Worm (Caenorhabditis elegans) whole organism, young adult: Measurements from ENCODE around the gene F56D5.2.
A peak's percentile ranks its signal among the peaks of the same experiment; 100 is the strongest.

ENCODE experiments used
- C06A6.2 ChIP-seq: fragments of 200-800 bp; sonication (Bioruptor generic); conservative IDR thresholded peaks from 2 replicates; pipeline ENCODE4 v1.3.6; 2022; ENCODE audit warnings: missing genetic modification characterization, missing compliant biosample characterization
- C17E4.6 ChIP-seq: fragments of 200-800 bp; sonication (Bioruptor generic); IDR thresholded peaks from 2 replicates; pipeline ENCODE4 v1.3.6; 2022; ENCODE audit warnings: missing genetic modification reagents, missing genetic modification characterization, missing compliant biosample characterization
- F33H1.4 ChIP-seq: fragments of 200-800 bp; sonication (Bioruptor generic); IDR thresholded peaks from 2 replicates; pipeline ENCODE4 v1.3.6; 2022; ENCODE audit warnings: missing genetic modification reagents, missing genetic modification characterization, missing compliant biosample characterization
- F52B5.7 ChIP-seq: sonication (generic microtip); optimal IDR thresholded peaks from 2 replicates; lab custom pipeline; 2016; ENCODE audit warnings: mild to moderate bottlenecking, missing genetic modification characterization, missing compliant biosample characterization
- F57C9.4 ChIP-seq: sonication (generic microtip); optimal IDR thresholded peaks from 2 replicates; lab custom pipeline; 2017; ENCODE audit warnings: mild to moderate bottlenecking, missing genetic modification characterization, missing compliant biosample characterization
- T07F8.4 ChIP-seq: sonication (generic microtip); optimal IDR thresholded peaks from 2 replicates; lab custom pipeline; 2016; ENCODE audit warnings: mild to moderate bottlenecking, missing genetic modification characterization, moderate library complexity, missing compliant biosample characterization
- Y56A3A.18 ChIP-seq: fragments of 200-800 bp; sonication (Bioruptor generic); IDR thresholded peaks from 2 replicates; pipeline ENCODE4 v1.3.6; 2022; ENCODE audit warnings: missing genetic modification reagents, missing genetic modification characterization, missing compliant biosample characterization
- Y79H2A.3 ChIP-seq: fragments of 200-800 bp; sonication (Bioruptor generic); conservative IDR thresholded peaks from 2 replicates; pipeline ENCODE4 v1.3.6; 2022; ENCODE audit warnings: missing genetic modification reagents, missing genetic modification characterization, missing compliant biosample characterization
- Y95B8A.8 ChIP-seq: fragments of 200-800 bp; sonication (Bioruptor generic); IDR thresholded peaks from 2 replicates; pipeline ENCODE4 v1.3.6; 2022; ENCODE audit warnings: missing genetic modification reagents, missing genetic modification characterization, missing compliant biosample characterization
- akir-1 ChIP-seq: fragments of 200-800 bp; sonication (Bioruptor generic); optimal IDR thresholded peaks from 2 replicates; lab custom pipeline; 2018; ENCODE audit warnings: mild to moderate bottlenecking, missing genetic modification characterization, moderate library complexity, missing compliant biosample characterization
- aptf-2 ChIP-seq: fragments of 200-800 bp; sonication (Bioruptor generic); conservative IDR thresholded peaks from 2 replicates; pipeline ENCODE4 v1.3.6; 2022; ENCODE audit warnings: missing genetic modification reagents, missing genetic modification characterization, missing compliant biosample characterization
- athp-1 ChIP-seq: sonication (generic microtip); optimal IDR thresholded peaks from 2 replicates; lab custom pipeline; 2017; ENCODE audit warnings: mild to moderate bottlenecking, missing genetic modification characterization, missing compliant biosample characterization
- bed-1 ChIP-seq: fragments of 200-800 bp; sonication (Bioruptor generic); IDR thresholded peaks from 2 replicates; pipeline ENCODE4 v1.3.6; 2022; ENCODE audit warnings: missing genetic modification reagents, missing genetic modification characterization, missing compliant biosample characterization
- cebp-1 ChIP-seq, 2 experiments: fragments of 200-800 bp in 1 of 2; sonication (Bioruptor generic) in 1 of 2; sonication (generic microtip) in 1 of 2; IDR thresholded peaks in 1 of 2; optimal IDR thresholded peaks in 1 of 2; 2 replicates each; pipeline versions ENCODE4 v1.3.6 to Lab custom; 2017 to 2022; ENCODE audit warnings: missing compliant biosample characterization in 2 of 2, missing genetic modification characterization in 2 of 2, mild to moderate bottlenecking in 1 of 2, missing genetic modification reagents in 1 of 2, moderate library complexity in 1 of 2
- ceh-40 ChIP-seq: fragments of 200-800 bp; sonication (Bioruptor generic); IDR thresholded peaks from 2 replicates; pipeline ENCODE4 v1.3.6; 2022; ENCODE audit warnings: missing genetic modification characterization, missing compliant biosample characterization
- ceh-58 ChIP-seq: fragments of 200-800 bp; sonication (Bioruptor generic); IDR thresholded peaks from 2 replicates; pipeline ENCODE4 v1.3.6; 2022; ENCODE audit warnings: missing genetic modification characterization, missing compliant biosample characterization
- dpl-1 ChIP-seq: fragments of 150-350 bp; optimal IDR thresholded peaks from 2 replicates; lab custom pipeline; 2014; ENCODE audit warnings: missing biosample characterization, missing genetic modification reagents, missing genetic modification characterization
- efl-1 ChIP-seq: fragments of 150-350 bp; optimal IDR thresholded peaks from 2 replicates; lab custom pipeline; 2014; ENCODE audit warnings: missing biosample characterization, missing genetic modification reagents, missing genetic modification characterization
- egl-18 ChIP-seq: fragments of 200-800 bp; sonication (Bioruptor generic); IDR thresholded peaks from 2 replicates; pipeline ENCODE4 v1.3.6; 2022; ENCODE audit warnings: missing genetic modification reagents, missing genetic modification characterization, missing compliant biosample characterization
- egrh-3 ChIP-seq: fragments of 200-800 bp; sonication (Bioruptor generic); IDR thresholded peaks from 2 replicates; pipeline ENCODE4 v1.3.6; 2022; ENCODE audit warnings: missing genetic modification reagents, missing genetic modification characterization, missing compliant biosample characterization
- ekl-4 ChIP-seq: fragments of 200-800 bp; sonication (Bioruptor generic); IDR thresholded peaks from 2 replicates; pipeline ENCODE4 v1.3.6; 2022; ENCODE audit warnings: missing genetic modification reagents, missing genetic modification characterization, missing compliant biosample characterization
- ets-4 ChIP-seq: fragments of 200-800 bp; sonication (Bioruptor generic); optimal IDR thresholded peaks from 2 replicates; lab custom pipeline; 2018; ENCODE audit warnings: mild to moderate bottlenecking, missing genetic modification characterization, missing compliant biosample characterization
- fkh-3 ChIP-seq: sonication (generic microtip); optimal IDR thresholded peaks from 2 replicates; lab custom pipeline; 2016; ENCODE audit warnings: mild to moderate bottlenecking, missing genetic modification characterization, missing compliant biosample characterization
- him-1 ChIP-seq: sonication (generic microtip); optimal IDR thresholded peaks from 2 replicates; lab custom pipeline; 2016; ENCODE audit warnings: missing genotype, missing genetic modification reagents, missing genetic modification characterization, missing compliant biosample characterization
- hlh-12 ChIP-seq: sonication (generic microtip); optimal IDR thresholded peaks from 2 replicates; lab custom pipeline; 2016; ENCODE audit warnings: missing genetic modification characterization, missing compliant biosample characterization
- hsf-1 ChIP-seq: fragments of 200-800 bp; sonication (Bioruptor generic); IDR thresholded peaks from 2 replicates; pipeline ENCODE4 v1.3.6; 2022; ENCODE audit warnings: missing genetic modification reagents, missing genetic modification characterization, missing compliant biosample characterization
- let-607 ChIP-seq, 2 experiments: fragments of 200-800 bp in 1 of 2; sonication (Bioruptor generic) in 1 of 2; sonication (generic microtip) in 1 of 2; optimal IDR thresholded peaks; 2 replicates each; lab custom pipeline; 2016 to 2018; ENCODE audit warnings: mild to moderate bottlenecking in 2 of 2, missing compliant biosample characterization in 2 of 2, missing genetic modification characterization in 2 of 2, moderate library complexity in 2 of 2, missing genotype in 1 of 2
- lin-40 ChIP-seq: sonication (generic microtip); optimal IDR thresholded peaks from 2 replicates; lab custom pipeline; 2016; ENCODE audit warnings: missing genetic modification characterization, mild to moderate bottlenecking, missing compliant biosample characterization, missing genotype, missing genetic modification reagents
- lir-1 ChIP-seq: fragments of 200-800 bp; sonication (Bioruptor generic); conservative IDR thresholded peaks from 2 replicates; pipeline ENCODE4 v1.3.6; 2022; ENCODE audit warnings: missing genetic modification reagents, missing genetic modification characterization, missing compliant biosample characterization
- madf-10 ChIP-seq: sonication (generic microtip); optimal IDR thresholded peaks from 2 replicates; lab custom pipeline; 2016; ENCODE audit warnings: mild to moderate bottlenecking, missing genetic modification characterization, missing compliant biosample characterization
- mes-4 ChIP-seq: sonication (generic microtip); optimal IDR thresholded peaks from 2 replicates; lab custom pipeline; 2016; ENCODE audit warnings: missing genotype, missing genetic modification characterization, missing compliant biosample characterization
- nhr-80 ChIP-seq: sonication (generic microtip); optimal IDR thresholded peaks from 2 replicates; lab custom pipeline; 2016; ENCODE audit warnings: missing genetic modification characterization, missing compliant biosample characterization
- nhr-90 ChIP-seq: sonication (generic microtip); optimal IDR thresholded peaks from 2 replicates; lab custom pipeline; 2016; ENCODE audit warnings: missing genotype, mild to moderate bottlenecking, missing genetic modification characterization, missing compliant biosample characterization
- rec-8 ChIP-seq, 2 experiments: sonication (generic microtip); optimal IDR thresholded peaks; 2 replicates each; lab custom pipeline; 2016; ENCODE audit warnings: mild to moderate bottlenecking in 2 of 2, missing genetic modification characterization in 2 of 2, missing genetic modification reagents in 2 of 2, missing genotype in 2 of 2, missing biosample characterization in 1 of 2, missing compliant biosample characterization in 1 of 2, moderate library complexity in 1 of 2
- sdz-38 ChIP-seq: sonication (generic microtip); optimal IDR thresholded peaks from 2 replicates; lab custom pipeline; 2016; ENCODE audit warnings: missing genotype, missing genetic modification characterization, missing compliant biosample characterization
- sea-2 ChIP-seq: fragments of 200-800 bp; sonication (Bioruptor generic); IDR thresholded peaks from 2 replicates; pipeline ENCODE4 v1.3.6; 2022; ENCODE audit warnings: missing genetic modification characterization, missing compliant biosample characterization
- snpc-1.1 ChIP-seq: sonication (generic microtip); optimal IDR thresholded peaks from 2 replicates; lab custom pipeline; 2017; ENCODE audit warnings: missing genetic modification characterization, mild to moderate bottlenecking, missing compliant biosample characterization, antibody characterized with exemption, moderate library complexity, missing genotype, missing genetic modification reagents; ENCODE audit not compliant: insufficient read depth
- snpc-3.4 ChIP-seq: sonication (generic microtip); optimal IDR thresholded peaks from 2 replicates; lab custom pipeline; 2017; ENCODE audit warnings: missing genetic modification characterization, mild to moderate bottlenecking, missing compliant biosample characterization, antibody characterized with exemption, moderate library complexity, missing genotype, missing genetic modification reagents
- sptf-2 ChIP-seq: fragments of 200-800 bp; sonication (Bioruptor generic); optimal IDR thresholded peaks from 2 replicates; lab custom pipeline; 2018; ENCODE audit warnings: mild to moderate bottlenecking, missing genetic modification characterization, missing compliant biosample characterization
- tbx-9 ChIP-seq: sonication (generic microtip); optimal IDR thresholded peaks from 2 replicates; lab custom pipeline; 2016; ENCODE audit warnings: borderline replicate concordance, missing genetic modification characterization, inconsistent platforms, missing compliant biosample characterization
- tlf-1 ChIP-seq: fragments of 200-800 bp; sonication (Bioruptor generic); optimal IDR thresholded peaks from 2 replicates; lab custom pipeline; 2018; ENCODE audit warnings: mild to moderate bottlenecking, missing genetic modification characterization, missing compliant biosample characterization
- zfh-2 ChIP-seq: fragments of 200-800 bp; sonication (Bioruptor generic); conservative IDR thresholded peaks from 2 replicates; pipeline ENCODE4 v1.3.6; 2022; ENCODE audit warnings: missing genetic modification reagents, missing genetic modification characterization, missing compliant biosample characterization
- ztf-18 ChIP-seq: sonication (generic microtip); optimal IDR thresholded peaks from 2 replicates; lab custom pipeline; 2016; ENCODE audit warnings: missing genotype, mild to moderate bottlenecking, missing genetic modification characterization, missing compliant biosample characterization
- ztf-22 ChIP-seq: fragments of 200-800 bp; sonication (Bioruptor generic); optimal IDR thresholded peaks from 2 replicates; lab custom pipeline; 2018; ENCODE audit warnings: mild to moderate bottlenecking, missing genetic modification characterization, moderate library complexity, missing compliant biosample characterization

The F56D5.2 gene

DNA sequence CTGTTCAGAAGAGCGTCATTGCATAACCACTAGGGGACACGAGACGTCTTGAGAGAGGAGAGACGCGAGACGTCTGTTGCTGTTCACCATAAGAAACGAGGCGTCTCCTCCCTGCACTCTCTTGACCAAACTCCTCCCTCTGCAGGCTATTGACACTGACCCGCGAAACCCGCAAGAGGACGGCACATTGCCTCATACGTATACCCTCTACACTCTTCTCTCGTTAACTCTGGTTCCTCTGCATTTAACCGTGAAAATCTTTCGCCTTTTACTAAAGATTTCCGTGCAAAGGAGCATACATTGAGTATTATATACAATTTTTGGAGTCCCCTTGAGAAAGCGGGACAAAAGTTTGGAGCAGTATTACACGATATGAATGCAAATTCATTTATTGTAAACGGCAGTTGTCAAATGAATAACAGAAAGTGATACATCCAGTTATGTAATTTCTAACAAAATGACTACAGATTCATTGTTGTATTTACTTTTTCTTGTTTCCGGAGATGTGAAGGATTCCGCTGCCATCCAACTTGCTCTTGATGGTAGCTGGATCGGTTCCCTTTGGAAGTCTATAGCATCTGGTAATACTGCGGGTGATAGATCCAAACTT lies 46.1 kb upstream of the F56D5.2 start (continued):
- TF ChIP-seq C17E4.6 (GFP tag; lab: Robert Waterston, UW) (peak; percentile 65), egrh-3 (GFP tag; lab: Robert Waterston, UW) (peak; percentile 78), ceh-40 (GFP tag; lab: Robert Waterston, UW) (0 out of 2 replicates have a peak, but pooled peaks have one; percentile 6), fkh-3 (tag; lab: Kevin White, UChicago) (no peak), sptf-2 (GFP tag; lab: Kevin White, UChicago) (peak; percentile 61), ekl-4 (GFP tag; lab: Robert Waterston, UW) (peak; percentile 91), sdz-38 (tag; lab: Kevin White, UChicago) (no peak), cebp-1 (GFP tag; IDR thresholded peaks at IDR 0.05; lab: Robert Waterston, UW) (no peak), cebp-1 (tag; optimal IDR thresholded peaks at IDR 0.05; lab: Kevin White, UChicago) (peak; percentile 85), dpl-1 (GFP tag; lab: Kevin White, UChicago) (peak; percentile 3), Y56A3A.18 (GFP tag; lab: Robert Waterston, UW) (0 out of 2 replicates have a peak, but pooled peaks have one; percentile 63), tlf-1 (GFP tag; lab: Kevin White, UChicago) (peak; percentile 81), snpc-3.4 (tag; lab: Kevin White, UChicago) (peak; percentile 95)

ce11 chrIV:9443940-9444339 lies 45.5 kb upstream of the F56D5.2 start, which contains the start of gene F38E11.9:
TSS of gene F38E11.9 (minus strand) at chrIV:9444040.
- TF ChIP-seq Y95B8A.8 (no peak), efl-1 (no peak), him-1 (no peak), rec-8 (tag; optimal IDR thresholded peaks at IDR 0.05; lab: Kevin White, UChicago) (no peak), Y79H2A.3 (GFP tag; lab: Robert Waterston, UW) (no peak), madf-10 (tag; lab: Kevin White, UChicago) (no peak)

ce11 chrIV:9442106-9442532 lies 43.7 kb upstream of the F56D5.2 start:
- TF ChIP-seq F57C9.4 (tag; lab: Kevin White, UChicago) = no peak
- TF ChIP-seq zfh-2 = no peak
- no peak for TF ChIP-seq F33H1.4 (GFP tag; lab: Robert Waterston, UW)
- no peak for TF ChIP-seq ceh-58 (GFP tag; lab: Robert Waterston, UW)
- TF ChIP-seq C06A6.2 = peak; percentile 38; the same call in 1 of the 2 replicates
- TF ChIP-seq ztf-18 = no peak
- TF ChIP-seq athp-1 (tag; lab: Kevin White, UChicago) = peak; percentile 30
- TF ChIP-seq lir-1 (GFP tag; lab: Robert Waterston, UW) = no peak
- no peak for TF ChIP-seq hlh-12 (tag; lab: Kevin White, UChicago)
- TF ChIP-seq bed-1 = no peak
- TF ChIP-seq aptf-2 (GFP tag; lab: Robert Waterston, UW) = no peak
- peak; percentile 47 for TF ChIP-seq ztf-22
- peak; percentile 36 for TF ChIP-seq ets-4 (GFP tag; lab: Kevin White, UChicago)
- no peak for TF ChIP-seq Y79H2A.3 (GFP tag; lab: Robert Waterston, UW)
- no peak for TF ChIP-seq efl-1
- no peak for TF ChIP-seq snpc-1.1
- TF ChIP-seq let-607 (tag; optimal IDR thresholded peaks at IDR 0.05; lab: Kevin White, UChicago) = peak; percentile 64 to 86
- TF ChIP-seq tbx-9 (tag; lab: Kevin White, UChicago) = no peak
- no peak for TF ChIP-seq T07F8.4 (tag; lab: Kevin White, UChicago)
- peak; percentile 59; the same call in 1 of the 2 replicates for TF ChIP-seq hsf-1 (GFP tag; lab: Robert Waterston, UW)
- no peak for TF ChIP-seq sea-2
- peak; percentile 42 for TF ChIP-seq nhr-90
- peak; percentile 72 for TF ChIP-seq lin-40 (tag; lab: Kevin White, UChicago)
- no peak for TF ChIP-seq mes-4 (tag; lab: Kevin White, UChicago)
- no peak for TF ChIP-seq egl-18 (GFP tag; lab: Robert Waterston, UW)
- TF ChIP-seq nhr-80 (tag; lab: Kevin White, UChicago) = peak; percentile 86
- no peak for TF ChIP-seq akir-1 (GFP tag; lab: Kevin White, UChicago)
- no peak for TF ChIP-seq egrh-3 (GFP tag; lab: Robert Waterston, UW)
- TF ChIP-seq F52B5.7 (tag; lab: Kevin White, UChicago) = no peak
